Worm (Caenorhabditis elegans) whole organism, L1 larva: ENCODE results near the gene let-19.
A peak's percentile ranks its signal among the peaks of the same experiment; 100 is the strongest.

Experiments used
- C04F5.9 ChIP-seq: sonication (generic microtip); optimal IDR thresholded peaks from 2 replicates; lab custom pipeline; 2016; ENCODE audit warnings: missing genetic modification characterization, missing compliant biosample characterization
- Y116A8C.19 ChIP-seq: sonication (generic microtip); optimal IDR thresholded peaks from 2 replicates; lab custom pipeline; 2016; ENCODE audit warnings: missing compliant biosample characterization, missing genetic modification characterization, borderline replicate concordance
- aha-1 ChIP-seq: fragments of 150-350 bp; optimal IDR thresholded peaks from 2 replicates; lab custom pipeline; 2014; ENCODE audit warnings: missing biosample characterization, missing genetic modification characterization
- alr-1 ChIP-seq: fragments of 200-800 bp; sonication (Bioruptor generic); optimal IDR thresholded peaks from 2 replicates; lab custom pipeline; 2018; ENCODE audit warnings: borderline replicate concordance, mild to moderate bottlenecking, missing genetic modification characterization, missing compliant biosample characterization
- aly-2 ChIP-seq: fragments of 150-350 bp; optimal IDR thresholded peaks from 2 replicates; lab custom pipeline; 2014; ENCODE audit warnings: missing biosample characterization, missing genetic modification characterization
- ama-1 ChIP-seq: fragments of 150-350 bp; optimal IDR thresholded peaks from 2 replicates; lab custom pipeline; 2014
- ceh-63 ChIP-seq: fragments of 200-800 bp; sonication (Bioruptor generic); optimal IDR thresholded peaks from 2 replicates; lab custom pipeline; 2018; ENCODE audit warnings: mild to moderate bottlenecking, missing genetic modification characterization, missing compliant biosample characterization
- ceh-82 ChIP-seq, 3 experiments: fragments of 150-350 bp in 1 of 3; sonication (generic microtip) in 2 of 3; optimal IDR thresholded peaks; 2 replicates each; lab custom pipeline; 2014 to 2017; ENCODE audit warnings: missing biosample characterization in 3 of 3, missing genetic modification characterization in 3 of 3
- ceh-88 ChIP-seq: fragments of 200-800 bp; sonication (Bioruptor generic); IDR thresholded peaks from 2 replicates; pipeline ENCODE4 v1.3.6; 2022; ENCODE audit warnings: missing genetic modification characterization, missing compliant biosample characterization
- ces-1 ChIP-seq: fragments of 150-350 bp; optimal IDR thresholded peaks from 2 replicates; lab custom pipeline; 2014; ENCODE audit warnings: missing biosample characterization, missing genetic modification reagents, missing genetic modification characterization
- dpl-1 ChIP-seq, 3 experiments: fragments of 150-350 bp in 2 of 3; sonication (generic microtip) in 1 of 3; optimal IDR thresholded peaks; 2 replicates each; lab custom pipeline; 2014 to 2017; ENCODE audit warnings: missing biosample characterization in 3 of 3, missing genetic modification characterization in 3 of 3, missing genetic modification reagents in 3 of 3
- efl-1 ChIP-seq, 4 experiments: fragments of 150-350 bp; optimal IDR thresholded peaks in 3 of 4; peaks in 1 of 4; 1 replicate in 1 of 4; 2 replicates in 3 of 4; lab custom pipeline; 2014; ENCODE audit warnings: missing biosample characterization in 2 of 4, missing genetic modification characterization in 2 of 4, missing genetic modification reagents in 2 of 4
- efl-3 ChIP-seq: fragments of 200-800 bp; sonication (Bioruptor generic); optimal IDR thresholded peaks from 2 replicates; lab custom pipeline; 2018; ENCODE audit warnings: mild to moderate bottlenecking, missing genetic modification characterization, missing compliant biosample characterization
- egl-27 ChIP-seq, 2 experiments: fragments of 150-350 bp in 1 of 2; sonication (generic microtip); optimal IDR thresholded peaks; 3 replicates each; lab custom pipeline; 2017 to 2018; ENCODE audit warnings: missing biosample characterization in 2 of 2, missing genetic modification characterization in 2 of 2, missing genetic modification reagents in 2 of 2
- elt-2 ChIP-seq: sonication (generic microtip); optimal IDR thresholded peaks from 2 replicates; lab custom pipeline; 2016; ENCODE audit warnings: missing genetic modification characterization, mild to moderate bottlenecking, inconsistent platforms, missing compliant biosample characterization, missing genetic modification reagents
- ets-5 ChIP-seq: fragments of 200-800 bp; sonication (Bioruptor generic); IDR thresholded peaks from 2 replicates; pipeline ENCODE4 v1.3.6; 2022; ENCODE audit warnings: missing genetic modification characterization, missing compliant biosample characterization
- fkh-8 ChIP-seq: sonication (generic microtip); optimal IDR thresholded peaks from 2 replicates; lab custom pipeline; 2016; ENCODE audit warnings: mild to moderate bottlenecking, missing genetic modification characterization, missing compliant biosample characterization
- fos-1 ChIP-seq: fragments of 150-350 bp; optimal IDR thresholded peaks from 2 replicates; lab custom pipeline; 2014; ENCODE audit warnings: missing biosample characterization, missing genetic modification characterization
- hlh-17 ChIP-seq: fragments of 200-800 bp; sonication (Bioruptor generic); optimal IDR thresholded peaks from 2 replicates; lab custom pipeline; 2018; ENCODE audit warnings: missing genetic modification characterization, mild to moderate bottlenecking, missing compliant biosample characterization, moderate library complexity, borderline replicate concordance
- hlh-4 ChIP-seq: sonication (generic microtip); optimal IDR thresholded peaks from 2 replicates; lab custom pipeline; 2016; ENCODE audit warnings: mild to moderate bottlenecking, missing genetic modification characterization, missing compliant biosample characterization
- hpl-2 ChIP-seq: fragments of 150-350 bp; optimal IDR thresholded peaks from 2 replicates; lab custom pipeline; 2014; ENCODE audit warnings: missing biosample characterization, missing genetic modification reagents, missing genetic modification characterization
- irx-1 ChIP-seq: sonication (generic microtip); optimal IDR thresholded peaks from 2 replicates; lab custom pipeline; 2016; ENCODE audit warnings: missing genetic modification characterization, missing compliant biosample characterization
- lin-14 ChIP-seq: fragments of 200-800 bp; sonication (Bioruptor generic); optimal IDR thresholded peaks from 2 replicates; lab custom pipeline; 2018; ENCODE audit warnings: mild to moderate bottlenecking, missing genetic modification characterization, moderate library complexity, missing compliant biosample characterization
- lin-35 ChIP-seq, 2 experiments: fragments of 150-350 bp; optimal IDR thresholded peaks; 2 replicates each; lab custom pipeline; 2014; ENCODE audit warnings: missing biosample characterization in 2 of 2, missing genetic modification characterization in 2 of 2, missing genetic modification reagents in 2 of 2
- lin-39 ChIP-seq: fragments of 150-350 bp; optimal IDR thresholded peaks from 2 replicates; lab custom pipeline; 2014; ENCODE audit warnings: missing biosample characterization, missing genetic modification reagents, missing genetic modification characterization
- lir-3 ChIP-seq: sonication (generic microtip); optimal IDR thresholded peaks from 2 replicates; lab custom pipeline; 2016; ENCODE audit warnings: mild to moderate bottlenecking, missing genetic modification characterization, moderate library complexity, missing compliant biosample characterization; ENCODE audit not compliant: poor library complexity
- lsy-2 ChIP-seq, 2 experiments: fragments of 150-350 bp; optimal IDR thresholded peaks; 2 replicates each; lab custom pipeline; 2014; ENCODE audit warnings: missing biosample characterization in 2 of 2, missing genetic modification characterization in 2 of 2
- mab-9 ChIP-seq: fragments of 200-800 bp; sonication (Bioruptor generic); IDR thresholded peaks from 2 replicates; pipeline ENCODE4 v1.3.6; 2022; ENCODE audit warnings: missing genetic modification reagents, missing genetic modification characterization, missing compliant biosample characterization
- mdl-1 ChIP-seq, 2 experiments: fragments of 150-350 bp; optimal IDR thresholded peaks; 2 replicates each; lab custom pipeline; 2014 to 2017; ENCODE audit warnings: missing biosample characterization in 2 of 2, missing genetic modification characterization in 2 of 2, inconsistent platforms in 1 of 2
- mef-2 ChIP-seq: fragments of 150-350 bp; optimal IDR thresholded peaks from 2 replicates; lab custom pipeline; 2014; ENCODE audit warnings: missing biosample characterization, missing genetic modification characterization
- mep-1 ChIP-seq: fragments of 150-350 bp; optimal IDR thresholded peaks from 2 replicates; lab custom pipeline; 2014; ENCODE audit warnings: missing biosample characterization, missing genetic modification characterization
- nhr-11 ChIP-seq: fragments of 150-350 bp; optimal IDR thresholded peaks from 2 replicates; lab custom pipeline; 2014; ENCODE audit warnings: missing biosample characterization, missing genetic modification characterization
- nhr-12 ChIP-seq: sonication (generic microtip); optimal IDR thresholded peaks from 2 replicates; lab custom pipeline; 2017; ENCODE audit warnings: missing biosample characterization, missing genetic modification characterization
- nhr-19 ChIP-seq: fragments of 200-800 bp; sonication (Bioruptor generic); conservative IDR thresholded peaks from 2 replicates; pipeline ENCODE4 v1.3.6; 2022; ENCODE audit warnings: missing genetic modification characterization, missing compliant biosample characterization
- nhr-20 ChIP-seq: sonication (generic microtip); optimal IDR thresholded peaks from 2 replicates; lab custom pipeline; 2016; ENCODE audit warnings: mild to moderate bottlenecking, missing genetic modification characterization, missing compliant biosample characterization
- nhr-237 ChIP-seq: fragments of 150-350 bp; optimal IDR thresholded peaks from 2 replicates; lab custom pipeline; 2014; ENCODE audit warnings: missing biosample characterization, missing genetic modification characterization
- nhr-47 ChIP-seq: sonication (generic microtip); optimal IDR thresholded peaks from 2 replicates; lab custom pipeline; 2016; ENCODE audit warnings: mild to moderate bottlenecking, missing genetic modification characterization, moderate library complexity, missing compliant biosample characterization
- nhr-85 ChIP-seq: sonication (generic microtip); peaks from one replicate; lab custom pipeline; 2016; ENCODE audit warnings: missing genetic modification characterization, inconsistent platforms, missing compliant biosample characterization
- nhr-90 ChIP-seq: sonication (generic microtip); optimal IDR thresholded peaks from 2 replicates; lab custom pipeline; 2016; ENCODE audit warnings: mild to moderate bottlenecking, missing genetic modification characterization, missing compliant biosample characterization; ENCODE audit not compliant: poor library complexity
- rnt-1 ChIP-seq: sonication (generic microtip); optimal IDR thresholded peaks from 2 replicates; lab custom pipeline; 2016; ENCODE audit warnings: mild to moderate bottlenecking, missing genetic modification characterization, moderate library complexity, missing compliant biosample characterization
- skn-1 ChIP-seq: fragments of 150-350 bp; optimal IDR thresholded peaks from 2 replicates; lab custom pipeline; 2014; ENCODE audit warnings: missing biosample characterization, missing genetic modification characterization
- snu-23 ChIP-seq: sonication (generic microtip); optimal IDR thresholded peaks from 2 replicates; lab custom pipeline; 2016; ENCODE audit warnings: missing genetic modification characterization, missing compliant biosample characterization
- sox-4 ChIP-seq: sonication (generic microtip); optimal IDR thresholded peaks from 2 replicates; lab custom pipeline; 2016; ENCODE audit warnings: missing genetic modification characterization, missing compliant biosample characterization
- sptf-1 ChIP-seq: fragments of 150-350 bp; optimal IDR thresholded peaks from 2 replicates; lab custom pipeline; 2014; ENCODE audit warnings: missing biosample characterization, missing genetic modification characterization
- swsn-7 ChIP-seq: sonication (generic microtip); optimal IDR thresholded peaks from 2 replicates; lab custom pipeline; 2016; ENCODE audit warnings: missing genetic modification characterization, missing compliant biosample characterization
- tbx-2 ChIP-seq: sonication (generic microtip); optimal IDR thresholded peaks from 2 replicates; lab custom pipeline; 2016; ENCODE audit warnings: missing genetic modification characterization, missing compliant biosample characterization
- tlp-1 ChIP-seq: fragments of 150-350 bp; optimal IDR thresholded peaks from 2 replicates; lab custom pipeline; 2014; ENCODE audit warnings: missing biosample characterization, missing genetic modification characterization
- unc-62 ChIP-seq: fragments of 150-350 bp; optimal IDR thresholded peaks from 2 replicates; lab custom pipeline; 2014; ENCODE audit warnings: missing biosample characterization, missing genetic modification reagents, missing genetic modification characterization
- xbp-1 ChIP-seq: sonication (generic microtip); optimal IDR thresholded peaks from 2 replicates; lab custom pipeline; 2016; ENCODE audit warnings: missing genetic modification characterization, missing compliant biosample characterization
- zag-1 ChIP-seq: fragments of 150-350 bp; optimal IDR thresholded peaks from 2 replicates; lab custom pipeline; 2014; ENCODE audit warnings: missing biosample characterization, missing genetic modification characterization
- zip-4 ChIP-seq: fragments of 200-800 bp; sonication (Bioruptor generic); optimal IDR thresholded peaks from 2 replicates; lab custom pipeline; 2018; ENCODE audit warnings: mild to moderate bottlenecking, missing genetic modification characterization, moderate library complexity, missing compliant biosample characterization
- ztf-11 ChIP-seq, 2 experiments: sonication (generic microtip); optimal IDR thresholded peaks; 2 replicates each; lab custom pipeline; 2016 to 2017; ENCODE audit warnings: missing genetic modification characterization in 2 of 2, missing biosample characterization in 1 of 2, missing compliant biosample characterization in 1 of 2
- ztf-4 ChIP-seq: fragments of 150-350 bp; optimal IDR thresholded peaks from 2 replicates; lab custom pipeline; 2014; ENCODE audit warnings: missing biosample characterization, missing genetic modification characterization

let-19 gene

DNA sequence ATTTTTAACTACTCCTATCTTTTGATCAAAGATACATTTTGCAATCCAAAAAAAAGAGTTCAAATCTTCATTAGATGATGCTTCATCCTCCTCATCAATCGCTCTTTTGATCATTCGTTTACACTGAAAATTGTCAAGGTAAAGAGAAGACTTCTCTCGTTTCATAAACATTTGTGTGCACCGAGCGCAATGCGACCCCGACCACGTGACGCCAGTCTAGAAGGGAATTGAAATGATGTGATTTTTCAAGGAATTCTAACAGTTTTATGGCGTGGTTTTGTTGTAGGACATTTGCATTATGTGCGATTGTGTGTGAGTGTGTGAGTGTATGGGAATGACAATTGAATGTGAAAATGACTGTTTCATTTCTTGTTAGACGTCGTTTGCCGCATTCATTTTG, 29.5 kb upstream of the let-19 start:
- TF ChIP-seq sox-4 (no peak), efl-3 (GFP tag; lab: Kevin White, UChicago) (no peak), ces-1 (GFP tag; lab: Kevin White, UChicago) (no peak), nhr-47 (tag; lab: Kevin White, UChicago) (peak; percentile 2), hlh-17 (GFP tag; lab: Kevin White, UChicago) (no peak), sptf-1 (tag; lab: Kevin White, UChicago) (no peak), nhr-85 (tag; lab: Kevin White, UChicago) (peak; percentile 78), lin-39 (tag; lab: Kevin White, UChicago) (no peak), alr-1 (tag; lab: Kevin White, UChicago) (no peak), ets-5 (GFP tag; lab: Robert Waterston, UW) (no peak), tbx-2 (tag; lab: Kevin White, UChicago) (peak; percentile 14), rnt-1 (tag; lab: Kevin White, UChicago) (peak; percentile 75), nhr-90 (no peak), ama-1 (lab: Kevin White, UChicago) (no peak), aha-1 (tag; lab: Kevin White, UChicago) (no peak), unc-62 (no peak), mef-2 (tag; lab: Kevin White, UChicago) (no peak), mep-1 (tag; lab: Kevin White, UChicago) (peak; percentile 18), hlh-4 (no peak), swsn-7 (tag; lab: Kevin White, UChicago) (peak; percentile 24), lir-3 (peak; percentile 48), mdl-1 (tag; optimal IDR thresholded peaks at IDR 0.05; lab: Kevin White, UChicago) (peak in 1 of 2 experiments; percentile 86), C04F5.9 (tag; lab: Kevin White, UChicago) (no peak), nhr-20 (peak; percentile 81), fkh-8 (tag; lab: Kevin White, UChicago) (no peak), egl-27 (tag; optimal IDR thresholded peaks at IDR 0.05; lab: Kevin White, UChicago) (no peak), tlp-1 (tag; lab: Kevin White, UChicago) (no peak), xbp-1 (tag; lab: Kevin White, UChicago) (peak; percentile 2), snu-23 (peak; percentile 73), nhr-237 (no peak), lin-35 (GFP tag; optimal IDR thresholded peaks at IDR 0.05; lab: Kevin White, UChicago) (peak; percentile 4 to 55), ztf-11 (tag; optimal IDR thresholded peaks at IDR 0.05; lab: Kevin White, UChicago) (no peak), fos-1 (tag; lab: Kevin White, UChicago) (no peak), aly-2 (tag; lab: Kevin White, UChicago) (no peak), efl-1 (optimal IDR thresholded peaks at IDR 0.05; lab: Kevin White, UChicago) (peak in 1 of 2 experiments; percentile 11), efl-1 (GFP tag; optimal IDR thresholded peaks at IDR 0.05 in 1 of 2; lab: Kevin White, UChicago) (peak in 1 of 2 experiments; percentile 74), nhr-11 (no peak), ztf-4 (tag; lab: Kevin White, UChicago) (peak; percentile 8), hpl-2 (GFP tag; lab: Kevin White, UChicago) (no peak), mab-9 (GFP tag; lab: Robert Waterston, UW) (no peak), ceh-88 (GFP tag; lab: Robert Waterston, UW) (no peak), lin-14 (GFP tag; lab: Kevin White, UChicago) (peak; percentile 74), nhr-12 (tag; lab: Kevin White, UChicago) (no peak), elt-2 (tag; lab: Kevin White, UChicago) (peak; percentile 3), lsy-2 (tag; optimal IDR thresholded peaks at IDR 0.05; lab: Kevin White, UChicago) (peak; percentile 25 to 53), irx-1 (peak; percentile 7), dpl-1 (GFP tag; optimal IDR thresholded peaks at IDR 0.05; lab: Kevin White, UChicago) (peak in 2 of 3 experiments; percentile 8 to 16), zag-1 (tag; lab: Kevin White, UChicago) (no peak), zip-4 (GFP tag; lab: Kevin White, UChicago) (no peak), Y116A8C.19 (tag; lab: Kevin White, UChicago) (no peak), ceh-82 (tag; optimal IDR thresholded peaks at IDR 0.05; lab: Kevin White, UChicago) (no peak), ceh-63 (GFP tag; lab: Kevin White, UChicago) (no peak), skn-1 (tag; lab: Kevin White, UChicago) (no peak), nhr-19 (GFP tag; lab: Robert Waterston, UW) (peak; percentile 72)
